Worm (Caenorhabditis elegans): ENCODE results near the gene gcy-20.
A peak's percentile ranks its signal among the peaks of the same experiment; 100 is the strongest.

gcy-20 gene

ce11 chrV:16213323-16213722 lies 40.3 kb downstream of the gcy-20 start (continued):
- TF ChIP-seq unc-98 (GFP tag; IDR thresholded peaks at IDR 0.05) (no peak), nhr-12 (tag; optimal IDR thresholded peaks at IDR 0.05) (no peak), unc-86 (tag; optimal IDR thresholded peaks at IDR 0.05) (no peak), F16B12.6 (tag; optimal IDR thresholded peaks at IDR 0.05) (no peak), alr-1 (tag; optimal IDR thresholded peaks at IDR 0.05; ENCODE audit: borderline replicate concordance) (no peak), lin-39 (tag; optimal IDR thresholded peaks at IDR 0.05) (no peak), hpl-2 (GFP tag; optimal IDR thresholded peaks at IDR 0.05) (no peak), lin-35 (GFP tag; optimal IDR thresholded peaks at IDR 0.05) (peak in 1 of 2 experiments; percentile 42), ztf-4 (tag; optimal IDR thresholded peaks at IDR 0.05) (no peak), unc-30 (tag; optimal IDR thresholded peaks at IDR 0.05) (no peak), dpl-1 (GFP tag; optimal IDR thresholded peaks at IDR 0.05) (peak in 1 of 3 experiments; percentile 3), tbx-2 (tag; optimal IDR thresholded peaks at IDR 0.05) (no peak), C04F5.9 (tag; optimal IDR thresholded peaks at IDR 0.05) (no peak), lin-14 (GFP tag; optimal IDR thresholded peaks at IDR 0.05) (peak; percentile 76), hlh-17 (GFP tag; optimal IDR thresholded peaks at IDR 0.05; ENCODE audit: borderline replicate concordance) (no peak), fos-1 (tag; optimal IDR thresholded peaks at IDR 0.05) (no peak), C34B4.2 (tag; optimal IDR thresholded peaks at IDR 0.05) (no peak), sup-37 (GFP tag; optimal IDR thresholded peaks at IDR 0.05) (no peak), lin-13 (GFP tag; optimal IDR thresholded peaks at IDR 0.05) (no peak), fkh-4 (tag; optimal IDR thresholded peaks at IDR 0.05; ENCODE audit: borderline replicate concordance) (no peak), zag-1 (tag; optimal IDR thresholded peaks at IDR 0.05) (no peak), pag-3 (tag; optimal IDR thresholded peaks at IDR 0.05; ENCODE audit: borderline replicate concordance, insufficient read depth) (no peak), ztf-11 (tag; optimal IDR thresholded peaks at IDR 0.05) (no peak), ces-1 (GFP tag; optimal IDR thresholded peaks at IDR 0.05) (no peak), irx-1 (tag; optimal IDR thresholded peaks at IDR 0.05) (no peak), nhr-47 (tag; optimal IDR thresholded peaks at IDR 0.05) (no peak), elt-2 (tag; optimal IDR thresholded peaks at IDR 0.05) (no peak), C16A3.4 (tag; optimal IDR thresholded peaks at IDR 0.05) (no peak), blmp-1 (tag; optimal IDR thresholded peaks at IDR 0.05) (peak; percentile 85), dsc-1 (tag; optimal IDR thresholded peaks at IDR 0.05) (no peak), lsy-2 (tag; optimal IDR thresholded peaks at IDR 0.05) (peak in 1 of 2 experiments; percentile 14), aly-2 (tag; optimal IDR thresholded peaks at IDR 0.05) (no peak), elt-3 (tag; optimal IDR thresholded peaks at IDR 0.05) (peak in 5 of 6 experiments; percentile 67 to 92 (median 79)), jun-1 (tag; optimal IDR thresholded peaks at IDR 0.05) (no peak), ama-1 (optimal IDR thresholded peaks at IDR 0.05) (no peak), Y116A8C.19 (tag; optimal IDR thresholded peaks at IDR 0.05; ENCODE audit: borderline replicate concordance) (no peak), mdl-1 (tag; optimal IDR thresholded peaks at IDR 0.05) (peak in 1 of 2 experiments; percentile 9), rnt-1 (tag; optimal IDR thresholded peaks at IDR 0.05) (no peak), zip-4 (GFP tag; optimal IDR thresholded peaks at IDR 0.05) (no peak), snpc-4 (tag; optimal IDR thresholded peaks at IDR 0.05) (no peak), pqm-1 (tag; optimal IDR thresholded peaks at IDR 0.05) (no peak), unc-62 (GFP tag; optimal IDR thresholded peaks at IDR 0.05) (no peak), nhr-11 (tag; optimal IDR thresholded peaks at IDR 0.05) (no peak), swsn-7 (tag; optimal IDR thresholded peaks at IDR 0.05) (no peak)

ce11 chrV:16211713-16212112 lies 41.9 kb downstream of the gcy-20 start:
- TF ChIP-seq isw-1 (GFP tag; IDR thresholded peaks at IDR 0.05) (no peak), sup-37 (GFP tag; optimal IDR thresholded peaks at IDR 0.05) (no peak), C34B4.2 (tag; optimal IDR thresholded peaks at IDR 0.05) (no peak), blmp-1 (tag; optimal IDR thresholded peaks at IDR 0.05) (peak; percentile 54), nhr-85 (tag) (peak; percentile 46), nhr-237 (tag; optimal IDR thresholded peaks at IDR 0.05) (no peak), nhr-12 (tag; optimal IDR thresholded peaks at IDR 0.05) (no peak), Y116A8C.19 (tag; optimal IDR thresholded peaks at IDR 0.05; ENCODE audit: borderline replicate concordance) (no peak), elt-3 (tag; optimal IDR thresholded peaks at IDR 0.05) (peak in 4 of 6 experiments; percentile 30 to 88 (median 60)), unc-62 (GFP tag; optimal IDR thresholded peaks at IDR 0.05) (no peak), rnt-1 (tag; optimal IDR thresholded peaks at IDR 0.05) (no peak), lin-39 (tag; optimal IDR thresholded peaks at IDR 0.05) (no peak), tbx-2 (tag; optimal IDR thresholded peaks at IDR 0.05) (no peak)
